Fruit fly (Drosophila melanogaster): ENCODE measurements around the gene PpD3.

PpD3 gene

dm6 chr3R:9756187-9756586 is 8.5 kb downstream of the PpD3 start, which contains the start of the genes Alg12 and Rpt3R (continued):
- TF ChIP-seq MTF-1 (GFP tag; optimal IDR thresholded peaks at IDR 0.05; ENCODE audit: borderline replicate concordance) (no peak), CG7963 (GFP tag; IDR thresholded peaks at IDR 0.05; ENCODE audit: partially characterized antibody) (no peak), hb (GFP tag; IDR thresholded peaks at IDR 0.05; ENCODE audit: partially characterized antibody) (no peak)

dm6 chr3R:9759360-9760191 is 11.9 kb downstream of the PpD3 start, which contains the start of gene Mpi:
TSS of gene Mpi (plus strand) at chr3R:9759622.
- no peak for TF ChIP-seq cg (GFP tag; optimal IDR thresholded peaks at IDR 0.05)
- no peak for TF ChIP-seq rib (GFP tag; IDR thresholded peaks at IDR 0.05)
- no peak for TF ChIP-seq CG6683 (GFP tag; optimal IDR thresholded peaks at IDR 0.05)
- TF ChIP-seq toy (GFP tag; IDR thresholded peaks at IDR 0.05), result no peak
- TF ChIP-seq Six4 (GFP tag; optimal IDR thresholded peaks at IDR 0.05), result no peak
- peak; percentile 88 for TF ChIP-seq YL-1 (GFP tag; optimal IDR thresholded peaks at IDR 0.05)
- no peak for TF ChIP-seq Deaf1 (tag; optimal IDR thresholded peaks at IDR 0.05)
- TF ChIP-seq CoRest (tag; optimal IDR thresholded peaks at IDR 0.05), result peak; percentile 40
- no peak for TF ChIP-seq sc (optimal IDR thresholded peaks at IDR 0.05)
- no peak for TF ChIP-seq sc (GFP tag; optimal IDR thresholded peaks at IDR 0.05)
- no peak for TF ChIP-seq CG8089 (GFP tag; optimal IDR thresholded peaks at IDR 0.05)
- no peak for TF ChIP-seq shn (GFP tag; optimal IDR thresholded peaks at IDR 0.05)
- peak; percentile 44 for TF ChIP-seq inv (GFP tag; IDR thresholded peaks at IDR 0.05; ENCODE audit: partially characterized antibody)
- TF ChIP-seq Trl (optimal IDR thresholded peaks at IDR 0.05), result no peak
- TF ChIP-seq Trl (GFP tag; optimal IDR thresholded peaks at IDR 0.05), result no peak
- TF ChIP-seq CG10431 (GFP tag; optimal IDR thresholded peaks at IDR 0.05), result no peak
- TF ChIP-seq dan (GFP tag; IDR thresholded peaks at IDR 0.05), result no peak
- no peak for TF ChIP-seq cad (GFP tag; optimal IDR thresholded peaks at IDR 0.05)
- TF ChIP-seq CG18599 (GFP tag; optimal IDR thresholded peaks at IDR 0.05), result no peak
- TF ChIP-seq ap (GFP tag; IDR thresholded peaks at IDR 0.05), result no peak
- no peak for TF ChIP-seq Jarid2 (GFP tag; optimal IDR thresholded peaks at IDR 0.05)
- no peak for TF ChIP-seq CG17612 (GFP tag; IDR thresholded peaks at IDR 0.05)
- TF ChIP-seq ase (GFP tag; IDR thresholded peaks at IDR 0.05), result no peak
- peak; percentile 14 for TF ChIP-seq CG2875 (GFP tag; optimal IDR thresholded peaks at IDR 0.05)
- no peak for TF ChIP-seq Dad (GFP tag; optimal IDR thresholded peaks at IDR 0.05)
- TF ChIP-seq CG8944 (GFP tag; optimal IDR thresholded peaks at IDR 0.05), result no peak
- no peak for TF ChIP-seq CG11093 (GFP tag; IDR thresholded peaks at IDR 0.05)
- TF ChIP-seq Stat92E (GFP tag; optimal IDR thresholded peaks at IDR 0.05), result peak in 1 of 3 experiments; percentile 49
- TF ChIP-seq CG32767 (GFP tag; IDR thresholded peaks at IDR 0.05), result no peak
- TF ChIP-seq danr (GFP tag; IDR thresholded peaks at IDR 0.05), result no peak
- no peak for TF ChIP-seq ranshi (GFP tag; IDR thresholded peaks at IDR 0.05)
- no peak for TF ChIP-seq CG31388 (GFP tag; optimal IDR thresholded peaks at IDR 0.05)
- peak; percentile 49 for TF ChIP-seq nmo (GFP tag; optimal IDR thresholded peaks at IDR 0.05)
- no peak for TF ChIP-seq gce (GFP tag; IDR thresholded peaks at IDR 0.05)
- no peak for TF ChIP-seq org-1 (GFP tag; optimal IDR thresholded peaks at IDR 0.05)
- TF ChIP-seq Ada2b (GFP tag; IDR thresholded peaks at IDR 0.05), result no peak
- TF ChIP-seq CG1233 (GFP tag; optimal IDR thresholded peaks at IDR 0.05), result peak; percentile 18
- TF ChIP-seq tx (GFP tag; optimal IDR thresholded peaks at IDR 0.05), result no peak
- TF ChIP-seq bbx (GFP tag; IDR thresholded peaks at IDR 0.05; ENCODE audit: partially characterized antibody), result peak; percentile 56; the same call in 1 of the 2 replicates
- no peak for TF ChIP-seq z (GFP tag; IDR thresholded peaks at IDR 0.05)
- no peak for TF ChIP-seq CG3065 (GFP tag; optimal IDR thresholded peaks at IDR 0.05)
- no peak for TF ChIP-seq Ravus (GFP tag; IDR thresholded peaks at IDR 0.05)
- no peak for TF ChIP-seq sima (GFP tag; optimal IDR thresholded peaks at IDR 0.05)
- TF ChIP-seq ken (GFP tag; IDR thresholded peaks at IDR 0.05), result no peak
- TF ChIP-seq CG30020 (tag; optimal IDR thresholded peaks at IDR 0.05), result peak; percentile 70
- no peak for TF ChIP-seq tgo (GFP tag; IDR thresholded peaks at IDR 0.05)

All from whole organism, embryonic.